Fruit fly (Drosophila melanogaster) whole organism, wandering third instar larva: Measurements from ENCODE around the gene nkt.

Source experiments
- Abd-B ChIP-seq: fragments of >200 bp; optimal IDR thresholded peaks from 2 replicates; lab custom pipeline; 2017; ENCODE audit warnings: missing biosample characterization, missing genetic modification characterization
- CG32264 ChIP-seq: fragments of 200-800 bp; sonication (Bioruptor generic); optimal IDR thresholded peaks from 2 replicates; lab custom pipeline; 2016; ENCODE audit warnings: missing biosample characterization, missing genetic modification characterization
- CG9705 ChIP-seq: fragments of 200-800 bp; sonication (Bioruptor generic); optimal IDR thresholded peaks from 2 replicates; lab custom pipeline; 2018; ENCODE audit warnings: missing biosample characterization, mild to moderate bottlenecking, missing genetic modification characterization
- CrebA ChIP-seq: fragments of 200-800 bp; sonication (Bioruptor generic); optimal IDR thresholded peaks from 2 replicates; lab custom pipeline; 2016; ENCODE audit warnings: missing biosample characterization, mild to moderate bottlenecking, missing genetic modification characterization, borderline replicate concordance
- Dfd ChIP-seq: fragments of >200 bp; optimal IDR thresholded peaks from 2 replicates; lab custom pipeline; 2017; ENCODE audit warnings: missing biosample characterization, missing genetic modification characterization
- Dif ChIP-seq: fragments of 200-275, 200-300 bp; sonication (Bioruptor generic); optimal IDR thresholded peaks from 2 replicates; lab custom pipeline; 2018; ENCODE audit warnings: missing biosample characterization, missing genetic modification characterization; ENCODE audit not compliant: partially characterized antibody
- GATAd ChIP-seq: sonication (Bioruptor generic); optimal IDR thresholded peaks from 2 replicates; lab custom pipeline; 2016; ENCODE audit warnings: missing biosample characterization, missing genetic modification characterization
- HLH106 ChIP-seq: fragments of 200-800 bp; optimal IDR thresholded peaks from 3 replicates; lab custom pipeline; 2019; ENCODE audit warnings: missing biosample characterization, mild to moderate bottlenecking, missing genetic modification characterization, moderate library complexity
- Hnf4 ChIP-seq: fragments of 200-800 bp; sonication (Bioruptor generic); optimal IDR thresholded peaks from 2 replicates; lab custom pipeline; 2016; ENCODE audit warnings: missing biosample characterization, mild to moderate bottlenecking, missing genetic modification characterization
- Hr78 ChIP-seq: fragments of >200 bp; optimal IDR thresholded peaks from 2 replicates; lab custom pipeline; 2017; ENCODE audit warnings: missing biosample characterization, missing genetic modification characterization
- Hr83 ChIP-seq: fragments of 200-300 bp; sonication (Bioruptor generic); optimal IDR thresholded peaks from 2 replicates; lab custom pipeline; 2016; ENCODE audit warnings: missing biosample characterization, mild to moderate bottlenecking, missing genetic modification characterization, moderate library complexity; ENCODE audit not compliant: poor library complexity, severe bottlenecking
- Jra ChIP-seq: sonication (Bioruptor generic); optimal IDR thresholded peaks from 2 replicates; lab custom pipeline; 2016; ENCODE audit warnings: missing biosample characterization, missing genetic modification characterization
- Mio ChIP-seq: sonication (Bioruptor generic); optimal IDR thresholded peaks from 2 replicates; lab custom pipeline; 2016; ENCODE audit warnings: missing biosample characterization, missing genetic modification characterization
- Myc ChIP-seq: fragments of >200 bp; optimal IDR thresholded peaks from 2 replicates; lab custom pipeline; 2017
- N ChIP-seq: fragments of >200 bp; optimal IDR thresholded peaks from 2 replicates; lab custom pipeline; 2018; ENCODE audit warnings: missing biosample characterization, missing external identifiers, missing genetic modification characterization
- OdsH ChIP-seq: fragments of 200-800 bp; sonication (Bioruptor generic); optimal IDR thresholded peaks from 2 replicates; lab custom pipeline; 2016; ENCODE audit warnings: missing biosample characterization, mild to moderate bottlenecking, missing genetic modification characterization
- Rel ChIP-seq, 2 experiments: fragments of 200-800 bp; sonication (Bioruptor generic) in 1 of 2; optimal IDR thresholded peaks; 2 replicates in 1 of 2; 3 replicates in 1 of 2; lab custom pipeline; 2016 to 2019; ENCODE audit warnings: mild to moderate bottlenecking in 2 of 2, missing biosample characterization in 2 of 2, missing genetic modification characterization in 2 of 2, moderate library complexity in 1 of 2
- Sp1 ChIP-seq: fragments of 200-800 bp; sonication (Bioruptor generic); optimal IDR thresholded peaks from 3 replicates; lab custom pipeline; 2019; ENCODE audit warnings: missing biosample characterization, mild to moderate bottlenecking, missing genetic modification characterization, moderate library complexity
- Vsx2 ChIP-seq: fragments of 200-300, 225-300 bp; sonication (Bioruptor generic); optimal IDR thresholded peaks from 2 replicates; lab custom pipeline; 2018; ENCODE audit warnings: missing biosample characterization, missing genetic modification characterization; ENCODE audit not compliant: partially characterized antibody
- br ChIP-seq: fragments of 200-800 bp; sonication (Bioruptor generic); optimal IDR thresholded peaks from 2 replicates; lab custom pipeline; 2016; ENCODE audit warnings: missing biosample characterization, missing genetic modification characterization
- brk ChIP-seq: fragments of 200-800 bp; sonication (Bioruptor generic); optimal IDR thresholded peaks from 2 replicates; lab custom pipeline; 2016; ENCODE audit warnings: missing biosample characterization, mild to moderate bottlenecking, missing genetic modification characterization
- dl ChIP-seq, 2 experiments: fragments of 175-275, 200-275 bp in 1 of 2; fragments of 200-275 bp in 1 of 2; sonication (Bioruptor generic); optimal IDR thresholded peaks; lab custom pipeline; 2018; ENCODE audit warnings: mild to moderate bottlenecking in 2 of 2, missing biosample characterization in 2 of 2, missing genetic modification characterization in 2 of 2, moderate library complexity in 2 of 2; ENCODE audit not compliant: partially characterized antibody in 2 of 2, insufficient read depth in 1 of 2
- dmrt93B ChIP-seq: fragments of 200-800 bp; sonication (Bioruptor generic); optimal IDR thresholded peaks from 2 replicates; lab custom pipeline; 2018; ENCODE audit warnings: missing biosample characterization, mild to moderate bottlenecking, missing genetic modification characterization
- dsf ChIP-seq: sonication (Bioruptor generic); optimal IDR thresholded peaks from 2 replicates; lab custom pipeline; 2016; ENCODE audit warnings: missing biosample characterization, missing genetic modification characterization, borderline replicate concordance
- ey ChIP-seq: fragments of 200-800 bp; sonication (Bioruptor generic); optimal IDR thresholded peaks from 2 replicates; lab custom pipeline; 2016; ENCODE audit warnings: missing biosample characterization, missing genetic modification characterization
- foxo ChIP-seq, 2 experiments: fragments of 200-800 bp; sonication (Bioruptor generic); optimal IDR thresholded peaks; 2 replicates in 1 of 2; 3 replicates in 1 of 2; lab custom pipeline; 2016 to 2017; ENCODE audit warnings: missing biosample characterization in 2 of 2, missing genetic modification characterization in 2 of 2
- fru ChIP-seq: fragments of 200-800 bp; sonication (Bioruptor generic); optimal IDR thresholded peaks from 3 replicates; lab custom pipeline; 2016; ENCODE audit warnings: missing biosample characterization, mild to moderate bottlenecking, missing genetic modification characterization
- h ChIP-seq: fragments of 200-800 bp; sonication (Bioruptor generic); optimal IDR thresholded peaks from 3 replicates; lab custom pipeline; 2016; ENCODE audit warnings: missing biosample characterization, mild to moderate bottlenecking, missing genetic modification characterization
- jim ChIP-seq: fragments of 175-275, 200-325 bp; sonication (Bioruptor generic); optimal IDR thresholded peaks from 2 replicates; lab custom pipeline; 2016; ENCODE audit warnings: missing biosample characterization, mild to moderate bottlenecking, missing genetic modification characterization
- lola ChIP-seq: fragments of >200 bp; optimal IDR thresholded peaks from 2 replicates; lab custom pipeline; 2017; ENCODE audit warnings: missing biosample characterization, missing genetic modification characterization
- pan ChIP-seq: fragments of >200 bp; optimal IDR thresholded peaks from 2 replicates; lab custom pipeline; 2017
- psq ChIP-seq: fragments of 200-800 bp; sonication (Bioruptor generic); optimal IDR thresholded peaks from 3 replicates; lab custom pipeline; 2017; ENCODE audit warnings: missing biosample characterization, mild to moderate bottlenecking, missing genetic modification characterization, moderate library complexity
- rgr ChIP-seq: fragments of 200-800 bp; sonication (Bioruptor generic); optimal IDR thresholded peaks from 3 replicates; lab custom pipeline; 2016; ENCODE audit warnings: missing biosample characterization, mild to moderate bottlenecking, missing genetic modification characterization
- sage ChIP-seq: fragments of 200-800 bp; sonication (Bioruptor generic); optimal IDR thresholded peaks from 2 replicates; lab custom pipeline; 2016; ENCODE audit warnings: missing biosample characterization, mild to moderate bottlenecking, missing genetic modification characterization
- sv ChIP-seq: fragments of 200-800 bp; sonication (Bioruptor generic); optimal IDR thresholded peaks from 3 replicates; lab custom pipeline; 2016; ENCODE audit warnings: missing biosample characterization, missing genetic modification characterization
- tai ChIP-seq: sonication (Bioruptor generic); optimal IDR thresholded peaks from 2 replicates; lab custom pipeline; 2016; ENCODE audit warnings: missing biosample characterization, missing genetic modification characterization
- usp ChIP-seq: fragments of >200 bp; optimal IDR thresholded peaks from 2 replicates; lab custom pipeline; 2017; ENCODE audit warnings: missing biosample characterization, missing genetic modification characterization
- woc ChIP-seq: sonication (Bioruptor generic); optimal IDR thresholded peaks from 2 replicates; lab custom pipeline; 2016; ENCODE audit warnings: missing biosample characterization, mild to moderate bottlenecking, missing genetic modification characterization

nkt gene

dm6 chr3L:11201051-11201450 lies at the start of gene nkt:
nkt (plus strand) TSS chr3L:11201351.
- no peak for TF ChIP-seq fru (GFP tag; lab: Kevin White, UChicago)
- TF ChIP-seq Dfd, result no peak
- TF ChIP-seq N (GFP tag; lab: Kevin White, UChicago), result no peak
- no peak for TF ChIP-seq dsf (GFP tag; lab: Kevin White, UChicago)
- TF ChIP-seq pan (lab: Kevin White, UChicago), result no peak
- no peak for TF ChIP-seq br (GFP tag; lab: Kevin White, UChicago)
- TF ChIP-seq, all 38 proteins: peak for 0

dm6 chr3L:11155380-11155779 lies 45.8 kb upstream of the nkt start:
- TF ChIP-seq Dif (GFP tag; lab: Kevin White, UChicago), result no peak
- TF ChIP-seq usp (GFP tag; lab: Kevin White, UChicago), result no peak
- TF ChIP-seq foxo (GFP tag; optimal IDR thresholded peaks at IDR 0.05; lab: Kevin White, UChicago), result peak in 1 of 2 experiments; percentile 26
- no peak for TF ChIP-seq dl (GFP tag; optimal IDR thresholded peaks at IDR 0.05; lab: Kevin White, UChicago; ENCODE audit: insufficient read depth in 1 of 2, partially characterized antibody in 2 of 2)
- TF ChIP-seq brk (GFP tag; lab: Kevin White, UChicago), result no peak
- TF ChIP-seq CG32264 (GFP tag; lab: Kevin White, UChicago), result no peak
- TF ChIP-seq Hr78 (GFP tag; lab: Kevin White, UChicago), result no peak
- peak; percentile 47 for TF ChIP-seq h (GFP tag; lab: Kevin White, UChicago)
- TF ChIP-seq N (GFP tag; lab: Kevin White, UChicago), result no peak
- no peak for TF ChIP-seq CG9705 (GFP tag; lab: Kevin White, UChicago)
- no peak for TF ChIP-seq Abd-B
- no peak for TF ChIP-seq Hr83 (GFP tag; lab: Kevin White, UChicago)
- no peak for TF ChIP-seq dsf (GFP tag; lab: Kevin White, UChicago)
- TF ChIP-seq ey (GFP tag; lab: Kevin White, UChicago), result peak; percentile 7
- TF ChIP-seq woc (GFP tag; lab: Kevin White, UChicago), result peak; percentile 10
- TF ChIP-seq sv, result no peak
- no peak for TF ChIP-seq Dfd
- TF ChIP-seq Rel (GFP tag; optimal IDR thresholded peaks at IDR 0.05; lab: Kevin White, UChicago), result no peak
- TF ChIP-seq Rel (tag; optimal IDR thresholded peaks at IDR 0.05; lab: Kevin White, UChicago), result no peak
- no peak for TF ChIP-seq pan (lab: Kevin White, UChicago)
- TF ChIP-seq OdsH (GFP tag; lab: Kevin White, UChicago), result peak; percentile 4
- TF ChIP-seq Jra (GFP tag; lab: Kevin White, UChicago), result no peak
- TF ChIP-seq Myc (lab: Kevin White, UChicago), result no peak
- no peak for TF ChIP-seq GATAd (GFP tag; lab: Kevin White, UChicago)
- TF ChIP-seq CrebA (GFP tag; lab: Kevin White, UChicago), result no peak
- TF ChIP-seq jim (GFP tag; lab: Kevin White, UChicago), result no peak
- no peak for TF ChIP-seq Hnf4 (GFP tag; lab: Kevin White, UChicago)
- TF ChIP-seq rgr (GFP tag; lab: Kevin White, UChicago), result peak; percentile 26
- no peak for TF ChIP-seq br (GFP tag; lab: Kevin White, UChicago)
- TF ChIP-seq dmrt93B (GFP tag; lab: Kevin White, UChicago), result no peak
- peak; percentile 15 for TF ChIP-seq Sp1 (GFP tag; lab: Kevin White, UChicago)
- TF ChIP-seq tai, result no peak
- TF ChIP-seq Mio, result no peak
- TF ChIP-seq sage, result no peak
- TF ChIP-seq psq, result peak; percentile 7
- TF ChIP-seq lola, result no peak
- peak; percentile 18 for TF ChIP-seq HLH106 (tag; lab: Kevin White, UChicago)
- TF ChIP-seq fru (GFP tag; lab: Kevin White, UChicago), result peak; percentile 20
- no peak for TF ChIP-seq Vsx2 (GFP tag; lab: Kevin White, UChicago)

- TF ChIP-seq woc (GFP tag; lab: Kevin White, UChicago), result no peak
- no peak for TF ChIP-seq br (GFP tag; lab: Kevin White, UChicago)
- no peak for TF ChIP-seq CrebA (GFP tag; lab: Kevin White, UChicago)
- TF ChIP-seq CG9705 (GFP tag; lab: Kevin White, UChicago), result no peak
- TF ChIP-seq dsf (GFP tag; lab: Kevin White, UChicago), result no peak
- TF ChIP-seq Rel (GFP tag; optimal IDR thresholded peaks at IDR 0.05; lab: Kevin White, UChicago), result no peak
- no peak for TF ChIP-seq Rel (tag; optimal IDR thresholded peaks at IDR 0.05; lab: Kevin White, UChicago)
- TF ChIP-seq Vsx2 (GFP tag; lab: Kevin White, UChicago), result no peak
- no peak for TF ChIP-seq HLH106 (tag; lab: Kevin White, UChicago)
- TF ChIP-seq Mio, result no peak
- no peak for TF ChIP-seq pan (lab: Kevin White, UChicago)
- no peak for TF ChIP-seq psq
- TF ChIP-seq, all 38 proteins: peak for 0
Measured at dm6 chr3L:11164899-11165298, 36.3 kb upstream of the nkt start, which contains the start of gene Alg10. Alg10 (plus strand) TSS chr3L:11164971.
